Fruit fly (Drosophila melanogaster): ENCODE data around the gene muc.

- peak; percentile 86 for TF ChIP-seq CG8159 (tag; optimal IDR thresholded peaks at IDR 0.05)
- TF ChIP-seq CG9948 (tag; optimal IDR thresholded peaks at IDR 0.05) = peak; percentile 68
- no peak for TF ChIP-seq EcR (GFP tag; optimal IDR thresholded peaks at IDR 0.05)
- peak; percentile 83 for TF ChIP-seq Ets98B (GFP tag; IDR thresholded peaks at IDR 0.05)
- TF ChIP-seq fd96Ca (GFP tag; IDR thresholded peaks at IDR 0.05) = no peak; the same call in none of the 3 replicates
Measured at dm6 chr2L:7396962-7397361, 29.7 kb upstream of the muc start.
